Fruit fly (Drosophila melanogaster): ENCODE measurements around the gene snRNP-U1-70K.

DNA sequence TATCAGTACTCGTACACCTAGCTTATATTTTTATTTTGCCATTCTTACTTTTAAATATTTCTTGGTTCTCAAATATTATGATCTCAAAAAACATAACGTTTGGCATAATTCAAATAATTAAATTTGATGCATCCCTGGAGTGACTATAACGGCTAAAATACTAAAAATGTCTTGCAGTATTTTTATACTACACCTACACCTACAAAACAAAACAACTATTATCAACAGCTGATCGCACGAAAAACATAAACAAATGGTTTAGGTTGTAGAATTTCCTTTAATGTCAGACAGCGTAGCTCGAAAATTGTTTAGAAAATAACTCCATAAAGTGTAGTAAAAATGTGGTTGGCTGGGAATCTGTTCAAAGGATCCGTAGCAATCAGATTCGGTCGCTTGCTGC, 41.6 kb upstream of the snRNP-U1-70K start, which contains the start of gene CG43322:
- TF ChIP-seq CG8478 (optimal IDR thresholded peaks at IDR 0.05) (no peak), pan (optimal IDR thresholded peaks at IDR 0.05) (no peak)
